Worm (Caenorhabditis elegans) whole organism, young adult: ENCODE results near the gene C25F9.15.

Experiments
- F39B2.1 ChIP-seq: fragments of 200-800 bp; sonication (Bioruptor generic); IDR thresholded peaks from 2 replicates; pipeline ENCODE4 v1.3.6; 2022; ENCODE audit warnings: missing genetic modification reagents, missing genetic modification characterization, missing compliant biosample characterization
- K11D2.4 ChIP-seq: fragments of 200-800 bp; sonication (Bioruptor generic); IDR thresholded peaks from 2 replicates; pipeline ENCODE4 v1.3.6; 2022; ENCODE audit warnings: missing genetic modification reagents, missing genetic modification characterization, missing compliant biosample characterization
- ama-1 ChIP-seq, 3 experiments: fragments of 150-350 bp in 1 of 3; sonication (generic microtip) in 2 of 3; optimal IDR thresholded peaks; 2 replicates each; lab custom pipeline; 2014 to 2018; ENCODE audit warnings: missing biosample characterization in 2 of 3, missing genetic modification characterization in 2 of 3, missing genetic modification reagents in 2 of 3
- bed-1 ChIP-seq: fragments of 200-800 bp; sonication (Bioruptor generic); IDR thresholded peaks from 2 replicates; pipeline ENCODE4 v1.3.6; 2022; ENCODE audit warnings: missing genetic modification reagents, missing genetic modification characterization, missing compliant biosample characterization
- egl-18 ChIP-seq: fragments of 200-800 bp; sonication (Bioruptor generic); IDR thresholded peaks from 2 replicates; pipeline ENCODE4 v1.3.6; 2022; ENCODE audit warnings: missing genetic modification reagents, missing genetic modification characterization, missing compliant biosample characterization
- snpc-4 ChIP-seq, 5 experiments: fragments of 150-350 bp in 1 of 5; sonication (generic microtip) in 4 of 5; optimal IDR thresholded peaks; 2 replicates each; lab custom pipeline; 2014 to 2018; ENCODE audit warnings: missing genetic modification characterization in 5 of 5, missing biosample characterization in 3 of 5, antibody characterized with exemption in 2 of 5, mild to moderate bottlenecking in 2 of 5, missing compliant biosample characterization in 2 of 5, missing genotype in 2 of 5, moderate library complexity in 2 of 5, missing genetic modification reagents in 1 of 5

DNA sequence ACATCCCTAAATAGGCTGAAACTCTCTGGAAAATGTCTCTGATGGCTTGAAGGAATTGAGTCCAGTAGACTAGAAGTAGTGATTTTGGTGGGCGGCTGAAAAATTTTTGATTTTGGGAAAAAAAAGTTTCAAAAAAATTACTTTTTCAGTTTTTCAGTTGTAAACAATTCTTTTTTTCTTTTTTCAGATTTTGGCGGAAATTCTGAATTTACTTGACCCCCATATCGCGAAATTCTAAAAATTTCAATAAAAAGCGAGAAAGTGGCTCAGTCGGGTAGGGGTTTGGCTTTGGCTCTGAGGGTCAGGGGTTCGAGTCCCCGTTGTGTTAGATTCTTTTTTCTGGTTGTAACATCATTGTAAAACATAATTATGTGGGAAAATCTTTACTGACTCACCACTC, 13.1 kb downstream of the C25F9.15 start, which contains the start of gene srw-85:
- TF ChIP-seq ama-1 (optimal IDR thresholded peaks at IDR 0.05; lab: Kevin White, UChicago) (no peak), ama-1 (GFP tag; optimal IDR thresholded peaks at IDR 0.05; lab: Kevin White, UChicago) (no peak), bed-1 (no peak), snpc-4 (GFP tag; optimal IDR thresholded peaks at IDR 0.05; lab: Kevin White, UChicago) (no peak), snpc-4 (tag; optimal IDR thresholded peaks at IDR 0.05; lab: Kevin White, UChicago) (no peak), egl-18 (GFP tag; lab: Robert Waterston, UW) (no peak), K11D2.4 (GFP tag; lab: Robert Waterston, UW) (no peak), F39B2.1 (GFP tag; lab: Robert Waterston, UW) (no peak)
